Worm (Caenorhabditis elegans): Measurements from ENCODE around the gene cgp-1.

Gene cgp-1

DNA sequence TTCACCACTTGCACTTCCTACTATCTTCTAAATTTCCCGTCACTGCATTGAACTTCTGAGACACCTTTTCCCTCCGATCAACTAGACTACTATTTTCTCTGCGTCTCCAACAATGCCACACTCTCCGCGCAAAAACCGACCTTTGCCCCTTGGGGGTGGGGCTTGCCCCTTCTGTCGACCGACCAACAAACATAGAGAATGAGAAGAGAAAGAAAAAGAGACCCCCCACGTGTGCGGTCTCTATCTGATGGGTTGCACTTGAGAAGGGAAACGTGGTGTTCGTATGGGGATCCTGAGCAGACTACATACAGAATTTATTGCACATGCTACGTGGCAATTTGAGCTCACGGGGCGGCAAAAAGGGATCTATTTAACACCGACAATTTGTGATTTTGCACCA is 32.6 kb upstream of the cgp-1 start (continued):
- TF ChIP-seq ZK546.5 (tag; optimal IDR thresholded peaks at IDR 0.05): no peak
- peak; percentile 23 for TF ChIP-seq nhr-129 (tag; optimal IDR thresholded peaks at IDR 0.05)
- TF ChIP-seq sem-4 (tag; optimal IDR thresholded peaks at IDR 0.05): no peak
- no peak for TF ChIP-seq alr-1 (tag; optimal IDR thresholded peaks at IDR 0.05)
- no peak for TF ChIP-seq nhr-77 (tag; optimal IDR thresholded peaks at IDR 0.05)
- no peak for TF ChIP-seq unc-39 (tag; optimal IDR thresholded peaks at IDR 0.05)
- no peak for TF ChIP-seq nhr-23 (tag; optimal IDR thresholded peaks at IDR 0.05)
- peak; percentile 25 for TF ChIP-seq nhr-25 (tag; optimal IDR thresholded peaks at IDR 0.05)
- TF ChIP-seq ceh-82 (tag; optimal IDR thresholded peaks at IDR 0.05): no peak
- no peak for TF ChIP-seq unc-62 (GFP tag; optimal IDR thresholded peaks at IDR 0.05)
- no peak for TF ChIP-seq nhr-237 (tag; optimal IDR thresholded peaks at IDR 0.05)
- TF ChIP-seq zag-1 (tag; optimal IDR thresholded peaks at IDR 0.05): no peak
- TF ChIP-seq sma-3 (GFP tag; optimal IDR thresholded peaks at IDR 0.05): no peak
- peak; percentile 61 for TF ChIP-seq F13H6.1 (tag; optimal IDR thresholded peaks at IDR 0.05)
- no peak for TF ChIP-seq ama-1 (optimal IDR thresholded peaks at IDR 0.05)
- TF ChIP-seq ztf-4 (tag; optimal IDR thresholded peaks at IDR 0.05): no peak
- TF ChIP-seq snpc-4 (tag; optimal IDR thresholded peaks at IDR 0.05): no peak
- no peak for TF ChIP-seq dmd-4 (tag; optimal IDR thresholded peaks at IDR 0.05)
- no peak for TF ChIP-seq peb-1 (tag; optimal IDR thresholded peaks at IDR 0.05)
- peak; percentile 82 to 91 for TF ChIP-seq mdl-1 (tag; optimal IDR thresholded peaks at IDR 0.05)
- TF ChIP-seq ztf-1 (GFP tag; conservative IDR thresholded peaks at IDR 0.05): no peak
- TF ChIP-seq lin-13 (GFP tag; optimal IDR thresholded peaks at IDR 0.05): no peak
- no peak for TF ChIP-seq aly-2 (tag; optimal IDR thresholded peaks at IDR 0.05)
- TF ChIP-seq nhr-11 (tag; optimal IDR thresholded peaks at IDR 0.05): no peak

ce11 chrV:153867-154266 is 31.3 kb upstream of the cgp-1 start:
- TF ChIP-seq fos-1 (tag; optimal IDR thresholded peaks at IDR 0.05) (no peak), egl-27 (tag; optimal IDR thresholded peaks at IDR 0.05) (no peak), nhr-77 (tag; optimal IDR thresholded peaks at IDR 0.05) (no peak), sem-4 (tag; optimal IDR thresholded peaks at IDR 0.05) (no peak), mbf-1 (tag; optimal IDR thresholded peaks at IDR 0.05) (no peak), ceh-82 (tag; optimal IDR thresholded peaks at IDR 0.05) (no peak), nhr-10 (tag; optimal IDR thresholded peaks at IDR 0.05) (no peak), nhr-11 (tag; optimal IDR thresholded peaks at IDR 0.05) (no peak), elt-1 (tag; optimal IDR thresholded peaks at IDR 0.05) (no peak), nhr-23 (tag; optimal IDR thresholded peaks at IDR 0.05) (no peak), unc-62 (GFP tag; optimal IDR thresholded peaks at IDR 0.05) (no peak)

- no peak for TF ChIP-seq ceh-82 (tag; optimal IDR thresholded peaks at IDR 0.05)
Measured at ce11 chrV:152156-152555, 29.6 kb upstream of the cgp-1 start.

DNA sequence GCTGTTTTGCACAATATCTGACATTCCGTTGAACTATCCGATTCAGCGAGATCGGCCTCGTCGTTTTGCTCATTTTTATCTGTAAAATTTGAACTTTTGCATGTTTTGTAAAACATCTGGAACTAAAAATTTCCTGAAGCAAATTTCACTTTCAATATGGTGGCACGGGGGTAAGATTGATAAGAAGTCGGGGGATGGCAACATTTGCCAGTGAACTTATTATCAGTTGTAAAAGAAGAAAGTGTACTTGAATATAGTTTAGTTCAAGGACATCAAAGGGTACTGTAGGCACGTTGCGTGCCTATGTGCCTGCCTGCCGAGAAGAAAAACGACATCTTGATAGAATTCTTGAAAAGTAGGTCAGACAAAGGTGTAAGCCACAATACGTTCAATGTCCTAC is 28.7 kb upstream of the cgp-1 start, which contains the start of gene W03F9.4:
Gene W03F9.4 (minus strand): TSS at position 79 of the 400 bp plus-strand sequence.
- TF ChIP-seq unc-55 (GFP tag; optimal IDR thresholded peaks at IDR 0.05): no peak
- TF ChIP-seq ztf-1 (GFP tag; conservative IDR thresholded peaks at IDR 0.05): no peak
- TF ChIP-seq fos-1 (tag; optimal IDR thresholded peaks at IDR 0.05): peak; percentile 57
- peak; percentile 41 for TF ChIP-seq blmp-1 (tag; optimal IDR thresholded peaks at IDR 0.05; ENCODE audit: insufficient read depth)

- no peak for TF ChIP-seq nhr-12 (tag; optimal IDR thresholded peaks at IDR 0.05)
- no peak for TF ChIP-seq nhr-77 (tag; optimal IDR thresholded peaks at IDR 0.05)
- TF ChIP-seq aly-2 (tag; optimal IDR thresholded peaks at IDR 0.05): no peak
- TF ChIP-seq lin-11 (tag; optimal IDR thresholded peaks at IDR 0.05): no peak
- TF ChIP-seq blmp-1 (tag; optimal IDR thresholded peaks at IDR 0.05; ENCODE audit: insufficient read depth): no peak
Measured at ce11 chrV:150059-150458, 27.5 kb upstream of the cgp-1 start.

- TF ChIP-seq gmeb-1 (tag; optimal IDR thresholded peaks at IDR 0.05) (no peak), R02D3.7 (tag; optimal IDR thresholded peaks at IDR 0.05) (no peak), blmp-1 (tag; optimal IDR thresholded peaks at IDR 0.05; ENCODE audit: insufficient read depth) (no peak), ceh-82 (tag; optimal IDR thresholded peaks at IDR 0.05) (no peak), ceh-16 (tag; optimal IDR thresholded peaks at IDR 0.05) (no peak), nhr-77 (tag; optimal IDR thresholded peaks at IDR 0.05) (no peak), nhr-6 (tag; optimal IDR thresholded peaks at IDR 0.05) (no peak)
Measured at ce11 chrV:145694-146093, 23.1 kb upstream of the cgp-1 start.
